Fruit fly (Drosophila melanogaster) whole organism, prepupa: ENCODE data around the gene Cyp4ac2.

ENCODE experiments used
- CG6792 ChIP-seq: fragments of 200-800 bp; sonication (Bioruptor generic); optimal IDR thresholded peaks from 3 replicates; lab custom pipeline; 2016; ENCODE audit warnings: missing biosample characterization, missing genetic modification characterization
- Met ChIP-seq: fragments of 200-800 bp; sonication (Bioruptor generic); optimal IDR thresholded peaks from 3 replicates; lab custom pipeline; 2016; ENCODE audit warnings: missing biosample characterization, missing genetic modification characterization
- pdm3 ChIP-seq: fragments of 200-800 bp; sonication (Bioruptor generic); optimal IDR thresholded peaks from 3 replicates; lab custom pipeline; 2016; ENCODE audit warnings: missing biosample characterization, missing genetic modification characterization

DNA sequence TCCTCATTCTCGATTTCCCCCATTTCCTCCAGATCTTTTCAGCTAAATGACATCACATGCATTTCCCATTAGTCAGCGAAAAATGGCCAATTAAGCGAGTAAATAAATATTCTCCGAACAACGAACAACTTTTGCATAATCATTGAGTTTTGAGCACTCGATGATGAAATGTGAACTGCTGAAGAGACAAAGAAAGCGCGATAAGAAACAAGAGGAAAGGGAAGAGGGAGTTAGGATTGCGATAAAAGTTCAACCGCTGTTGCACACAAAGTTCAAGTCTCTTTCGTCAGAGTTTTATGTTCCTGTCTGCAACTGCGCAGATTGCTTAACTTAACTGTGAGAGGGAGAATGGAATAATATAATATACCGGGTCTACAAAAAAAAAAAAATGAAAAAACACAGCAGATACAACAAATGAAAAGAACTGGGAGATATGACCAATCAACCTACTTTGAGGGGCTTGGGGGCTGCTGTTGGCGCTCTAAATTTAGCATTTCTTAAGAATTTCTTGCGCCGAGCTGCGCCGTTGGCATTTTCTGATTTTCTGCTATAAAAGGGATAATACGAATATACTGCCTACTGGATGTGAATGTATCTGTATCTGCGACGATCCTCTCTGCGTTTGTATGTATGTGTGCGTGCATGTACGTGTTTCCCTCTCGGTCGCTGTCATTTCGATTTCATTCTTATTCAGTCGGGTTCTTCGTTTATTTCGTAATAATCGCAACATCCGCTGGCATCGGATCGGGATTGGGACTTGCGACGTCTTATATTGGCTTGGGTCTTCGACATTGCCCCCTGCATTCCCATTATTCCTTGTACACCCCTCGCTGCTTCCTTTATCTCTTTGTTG is 28.4 kb downstream of the Cyp4ac2 start:
- TF ChIP-seq Met (GFP tag; lab: Kevin White, UChicago) (peak; percentile 10), pdm3 (no peak), CG6792 (GFP tag; lab: Kevin White, UChicago) (no peak)
